Worm (Caenorhabditis elegans): ENCODE data around the gene nspd-9.

DNA sequence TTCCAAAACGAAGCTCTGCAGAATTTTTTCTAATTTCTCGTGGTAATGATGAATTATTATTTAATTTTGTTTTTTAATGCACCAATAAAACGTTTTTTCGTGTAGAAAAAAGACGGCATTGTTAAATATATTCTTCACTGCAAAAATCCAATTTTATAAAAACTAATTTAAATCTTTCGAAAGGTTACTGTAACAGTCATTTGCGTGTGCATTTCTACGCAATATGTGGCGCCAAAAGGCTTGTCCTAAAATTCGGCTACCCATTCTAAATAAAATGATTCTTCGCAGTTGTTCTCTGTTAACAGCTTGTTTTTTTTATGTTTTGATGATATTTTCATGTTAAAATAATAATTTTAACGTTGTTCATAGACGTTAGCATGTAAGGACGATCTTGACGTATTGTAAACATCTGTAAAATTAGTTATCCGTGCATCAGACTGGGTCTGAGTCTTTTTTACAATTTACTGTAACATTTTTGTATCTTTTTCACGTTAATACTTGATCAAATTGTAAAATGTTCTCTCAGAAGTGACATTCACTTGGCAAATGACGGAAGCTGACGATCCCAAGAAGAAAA lies 37.5 kb downstream of the nspd-9 start, which contains the start of gene mip-1:
- TF ChIP-seq him-1 (tag; optimal IDR thresholded peaks at IDR 0.05): no peak
- TF ChIP-seq W03F9.2 (tag; optimal IDR thresholded peaks at IDR 0.05): no peak

Data from whole organism, L4/young adult.